Fruit fly (Drosophila melanogaster): ENCODE results near the gene tio.

tio gene

DNA sequence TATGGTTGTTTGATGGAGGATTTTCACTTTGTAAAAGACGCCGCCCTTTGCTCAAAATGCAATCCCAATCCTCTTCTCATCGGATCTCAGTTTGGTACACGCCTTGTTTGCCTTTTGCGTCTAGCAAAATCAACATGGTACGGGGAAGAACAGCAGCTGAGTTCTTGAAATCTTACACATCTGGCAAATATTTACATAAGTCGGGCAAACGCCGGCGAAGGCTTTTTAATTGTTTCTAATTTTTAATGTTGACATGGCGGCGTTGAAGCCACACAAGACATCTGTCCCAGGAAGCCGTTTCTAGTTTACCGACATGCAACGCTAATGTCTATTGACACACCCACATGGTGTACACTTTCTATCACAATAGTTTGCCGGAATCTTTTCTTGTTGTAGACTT is 17.9 kb downstream of the tio start (continued):
- no peak for TF ChIP-seq Ravus (GFP tag; IDR thresholded peaks at IDR 0.05)
- TF ChIP-seq tup (GFP tag; optimal IDR thresholded peaks at IDR 0.05): peak; percentile 4
- 0 out of 3 replicates have a peak, but pooled peaks have one; percentile 7 for TF ChIP-seq C15 (GFP tag; IDR thresholded peaks at IDR 0.05)
- no peak for TF ChIP-seq dan (GFP tag; IDR thresholded peaks at IDR 0.05)
- TF ChIP-seq CG17361 (GFP tag; IDR thresholded peaks at IDR 0.05): no peak; the same call in 2 of the 3 replicates
- no peak for TF ChIP-seq Dll (GFP tag; IDR thresholded peaks at IDR 0.05; ENCODE audit: partially characterized antibody)
- TF ChIP-seq CG15479 (GFP tag; optimal IDR thresholded peaks at IDR 0.05): peak; percentile 8
- no peak for TF ChIP-seq Sry-δ (GFP tag; optimal IDR thresholded peaks at IDR 0.05)
- TF ChIP-seq ewg (GFP tag; optimal IDR thresholded peaks at IDR 0.05): no peak
- no peak for TF ChIP-seq Lim3 (GFP tag; IDR thresholded peaks at IDR 0.05)
- no peak for TF ChIP-seq CG8290 (GFP tag; optimal IDR thresholded peaks at IDR 0.05)
- peak in 1 of 2 experiments; percentile 35 for TF ChIP-seq CG8290 (tag; optimal IDR thresholded peaks at IDR 0.05)
- TF ChIP-seq Spps (tag; optimal IDR thresholded peaks at IDR 0.05): no peak
- TF ChIP-seq Lhr (GFP tag; optimal IDR thresholded peaks at IDR 0.05): peak; percentile 25
- no peak for TF ChIP-seq cato (GFP tag; optimal IDR thresholded peaks at IDR 0.05; ENCODE audit: borderline replicate concordance)
- TF ChIP-seq Kr (GFP tag; optimal IDR thresholded peaks at IDR 0.05): peak; percentile 40
- peak; percentile 33 for TF ChIP-seq HLHmδ (GFP tag; optimal IDR thresholded peaks at IDR 0.05)
- TF ChIP-seq HLH3B (GFP tag; IDR thresholded peaks at IDR 0.05): no peak
- no peak for TF ChIP-seq jing (GFP tag; optimal IDR thresholded peaks at IDR 0.05)
- peak; percentile 53 for TF ChIP-seq MTF-1 (GFP tag; optimal IDR thresholded peaks at IDR 0.05; ENCODE audit: borderline replicate concordance)
- TF ChIP-seq CG11723 (GFP tag; optimal IDR thresholded peaks at IDR 0.05): no peak
- no peak for TF ChIP-seq scrt (GFP tag; optimal IDR thresholded peaks at IDR 0.05)
- peak; percentile 40 for TF ChIP-seq CG12236 (GFP tag; optimal IDR thresholded peaks at IDR 0.05)
- peak; percentile 59 for TF ChIP-seq CG6813 (GFP tag; optimal IDR thresholded peaks at IDR 0.05)
- TF ChIP-seq CG13296 (GFP tag; optimal IDR thresholded peaks at IDR 0.05): no peak
- TF ChIP-seq CG6254 (GFP tag; optimal IDR thresholded peaks at IDR 0.05): peak; percentile 56
- TF ChIP-seq caup (GFP tag; optimal IDR thresholded peaks at IDR 0.05; ENCODE audit: severe bottlenecking): no peak
- TF ChIP-seq CG8944 (GFP tag; optimal IDR thresholded peaks at IDR 0.05): no peak
- TF ChIP-seq Side (GFP tag; optimal IDR thresholded peaks at IDR 0.05): peak; percentile 5
- no peak for TF ChIP-seq gcm2 (GFP tag; optimal IDR thresholded peaks at IDR 0.05)
- TF ChIP-seq gem (tag; optimal IDR thresholded peaks at IDR 0.05): peak; percentile 30
- TF ChIP-seq CG14050 (GFP tag; IDR thresholded peaks at IDR 0.05): no peak
- TF ChIP-seq Poxn (GFP tag; IDR thresholded peaks at IDR 0.05): no peak
- peak; percentile 37 for TF ChIP-seq zen (tag; optimal IDR thresholded peaks at IDR 0.05)
- no peak for TF ChIP-seq lmd (GFP tag; IDR thresholded peaks at IDR 0.05)
- TF ChIP-seq zfh1 (GFP tag; IDR thresholded peaks at IDR 0.05): no peak
- peak; percentile 4 for TF ChIP-seq CG8089 (GFP tag; optimal IDR thresholded peaks at IDR 0.05)

- no peak for TF ChIP-seq dan (GFP tag; IDR thresholded peaks at IDR 0.05)
- no peak for TF ChIP-seq E2f2 (GFP tag; IDR thresholded peaks at IDR 0.05)
- no peak for TF ChIP-seq Dip2 (GFP tag; IDR thresholded peaks at IDR 0.05)
- no peak for TF ChIP-seq CG9215 (GFP tag; IDR thresholded peaks at IDR 0.05)
- TF ChIP-seq Lim3 (GFP tag; IDR thresholded peaks at IDR 0.05): no peak
- TF ChIP-seq Hr78 (GFP tag; optimal IDR thresholded peaks at IDR 0.05): no peak
- TF ChIP-seq mam (GFP tag; optimal IDR thresholded peaks at IDR 0.05): no peak
- no peak for TF ChIP-seq eve (GFP tag; optimal IDR thresholded peaks at IDR 0.05)
- no peak for TF ChIP-seq dysf (GFP tag; IDR thresholded peaks at IDR 0.05)
- no peak for TF ChIP-seq CG7839 (tag; optimal IDR thresholded peaks at IDR 0.05)
- TF ChIP-seq eyg (GFP tag; optimal IDR thresholded peaks at IDR 0.05): no peak
- TF ChIP-seq Gug (GFP tag; IDR thresholded peaks at IDR 0.05): no peak
- TF ChIP-seq pnt (GFP tag; optimal IDR thresholded peaks at IDR 0.05): no peak
- no peak for TF ChIP-seq ac (GFP tag; optimal IDR thresholded peaks at IDR 0.05)
- TF ChIP-seq slp2 (GFP tag; optimal IDR thresholded peaks at IDR 0.05): no peak
- no peak for TF ChIP-seq CG4707 (GFP tag; optimal IDR thresholded peaks at IDR 0.05)
- no peak for TF ChIP-seq wor (GFP tag; IDR thresholded peaks at IDR 0.05)
Measured at dm6 chr2L:22037560-22037959, 18.6 kb downstream of the tio start, which contains the start of gene Grl40a. Gene Grl40a (plus strand): TSS chr2L:22037860.

Measured in whole organism, embryonic.